Fruit fly (Drosophila melanogaster): ENCODE results near the gene CG10140.

DNA sequence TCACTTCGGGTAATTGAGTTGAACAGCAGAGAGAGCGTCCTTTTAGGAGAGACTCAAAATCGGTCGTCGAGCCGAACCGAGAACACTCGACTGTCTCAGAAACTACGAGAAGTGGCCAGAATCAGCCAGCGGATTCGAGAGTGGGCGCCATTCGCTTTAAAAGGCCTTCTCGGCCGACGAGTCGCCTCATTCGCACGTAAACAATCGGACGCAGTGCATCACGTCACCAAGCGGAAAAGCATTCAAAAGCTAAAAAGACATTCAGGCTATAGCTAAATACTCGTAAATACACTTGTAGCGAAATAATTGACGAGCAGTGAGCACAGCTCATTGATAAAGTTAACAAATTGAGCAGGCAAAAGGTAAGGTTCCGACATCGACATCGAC is 40.0 kb upstream of the CG10140 start:
- TF ChIP-seq usp (GFP tag; optimal IDR thresholded peaks at IDR 0.05) (no peak), Dll (optimal IDR thresholded peaks at IDR 0.05) (peak; percentile 25), EcR (GFP tag; optimal IDR thresholded peaks at IDR 0.05) (no peak), psq (optimal IDR thresholded peaks at IDR 0.05) (no peak), CG8478 (optimal IDR thresholded peaks at IDR 0.05) (no peak)

Data from whole organism.